Fruit fly (Drosophila melanogaster): Measurements from ENCODE around the gene CG43219.

CG43219 gene

dm6 chr3L:21209921-21210532, 10.2 kb upstream of the CG43219 start, which contains the start of the genes CG10510 and CG10508 (continued):
- TF ChIP-seq BEAF-32 (GFP tag; optimal IDR thresholded peaks at IDR 0.05) (no peak), Adf1 (GFP tag; IDR thresholded peaks at IDR 0.05) (peak; percentile 29; the same call in 1 of the 2 replicates), Drgx (GFP tag; IDR thresholded peaks at IDR 0.05) (no peak), CG18599 (GFP tag; optimal IDR thresholded peaks at IDR 0.05) (peak; percentile 48), CG6175 (GFP tag; IDR thresholded peaks at IDR 0.05) (no peak), salm (tag; optimal IDR thresholded peaks at IDR 0.05) (no peak), az2 (GFP tag; optimal IDR thresholded peaks at IDR 0.05) (no peak), CG7928 (GFP tag; optimal IDR thresholded peaks at IDR 0.05) (no peak), Myb (GFP tag; optimal IDR thresholded peaks at IDR 0.05) (peak; percentile 41), ase (GFP tag; IDR thresholded peaks at IDR 0.05) (no peak), tgo (GFP tag; IDR thresholded peaks at IDR 0.05) (no peak), Sin3A (optimal IDR thresholded peaks at IDR 0.05) (no peak), CG12104 (GFP tag; optimal IDR thresholded peaks at IDR 0.05) (no peak), Nf-YC (tag; optimal IDR thresholded peaks at IDR 0.05) (peak; percentile 22), danr (GFP tag; IDR thresholded peaks at IDR 0.05) (no peak), jigr1 (GFP tag; IDR thresholded peaks at IDR 0.05) (no peak), Ssrp (tag; optimal IDR thresholded peaks at IDR 0.05) (no peak), Meics (GFP tag; optimal IDR thresholded peaks at IDR 0.05) (no peak), CG10267 (tag; optimal IDR thresholded peaks at IDR 0.05) (peak; percentile 2), sisA (GFP tag; IDR thresholded peaks at IDR 0.05) (no peak), Sox100B (GFP tag; optimal IDR thresholded peaks at IDR 0.05) (no peak), mirr (GFP tag; optimal IDR thresholded peaks at IDR 0.05) (no peak), tio (GFP tag; optimal IDR thresholded peaks at IDR 0.05) (no peak), Doc3 (GFP tag; IDR thresholded peaks at IDR 0.05; ENCODE audit: partially characterized antibody) (no peak), Deaf1 (tag; optimal IDR thresholded peaks at IDR 0.05) (peak; percentile 69), Neu2 (GFP tag; optimal IDR thresholded peaks at IDR 0.05; ENCODE audit: borderline replicate concordance) (no peak), CoRest (tag; optimal IDR thresholded peaks at IDR 0.05) (no peak), aop (GFP tag; IDR thresholded peaks at IDR 0.05) (no peak), CG10959 (GFP tag; IDR thresholded peaks at IDR 0.05) (no peak), abd-A (tag; optimal IDR thresholded peaks at IDR 0.05) (peak; percentile 80), BtbVII (GFP tag; optimal IDR thresholded peaks at IDR 0.05) (no peak), bbx (GFP tag; IDR thresholded peaks at IDR 0.05; ENCODE audit: partially characterized antibody) (no peak), nau (GFP tag; optimal IDR thresholded peaks at IDR 0.05) (no peak), Jarid2 (GFP tag; optimal IDR thresholded peaks at IDR 0.05) (peak; percentile 55), CG11560 (tag; IDR thresholded peaks at IDR 0.05) (no peak), CG17612 (GFP tag; IDR thresholded peaks at IDR 0.05) (no peak), trh (GFP tag; optimal IDR thresholded peaks at IDR 0.05) (no peak), CG13894 (tag; optimal IDR thresholded peaks at IDR 0.05) (peak; percentile 55), gt (GFP tag; IDR thresholded peaks at IDR 0.05) (no peak), hth (optimal IDR thresholded peaks at IDR 0.05) (no peak), gem (tag; optimal IDR thresholded peaks at IDR 0.05) (no peak), nerfin-1 (tag; optimal IDR thresholded peaks at IDR 0.05) (peak; percentile 95), CG5180 (GFP tag; optimal IDR thresholded peaks at IDR 0.05) (peak; percentile 34), p53 (GFP tag; optimal IDR thresholded peaks at IDR 0.05) (no peak), lbe (GFP tag; optimal IDR thresholded peaks at IDR 0.05) (no peak), dm (GFP tag; optimal IDR thresholded peaks at IDR 0.05) (no peak), E2f2 (GFP tag; IDR thresholded peaks at IDR 0.05) (peak; percentile 83), Abd-B (GFP tag; optimal IDR thresholded peaks at IDR 0.05) (no peak), Oaz (GFP tag; IDR thresholded peaks at IDR 0.05) (no peak), slou (GFP tag; optimal IDR thresholded peaks at IDR 0.05) (no peak), CG34422 (GFP tag; IDR thresholded peaks at IDR 0.05) (peak; percentile 63; the same call in 1 of the 3 replicates)

All from whole organism, embryonic.